Fruit fly (Drosophila melanogaster) whole organism, embryonic: ENCODE data around the gene alphaSnap.

Experiments
- Adf1 ChIP-seq: fragments of 200-800 bp; sonication (Bioruptor generic); IDR thresholded peaks from 2 replicates; pipeline ENCODE4 v1.3.6; 2022; ENCODE audit warnings: missing biosample characterization, missing genetic modification characterization
- Aef1 ChIP-seq: fragments of 200-800 bp; sonication (Bioruptor generic); IDR thresholded peaks from 3 replicates; pipeline ENCODE4 v1.3.6; 2022; ENCODE audit warnings: missing biosample characterization, missing genetic modification characterization
- Atf-2 ChIP-seq: fragments of 200-800 bp; sonication (Bioruptor generic); optimal IDR thresholded peaks from 2 replicates; lab custom pipeline; 2016; ENCODE audit warnings: missing biosample characterization, missing genetic modification characterization
- Bdp1 ChIP-seq: fragments of 200-800 bp; sonication (Bioruptor generic); optimal IDR thresholded peaks from 3 replicates; lab custom pipeline; 2016; ENCODE audit warnings: missing biosample characterization, missing genetic modification characterization
- CG12155 ChIP-seq: fragments of 200-800 bp; sonication (Bioruptor generic); optimal IDR thresholded peaks from 3 replicates; lab custom pipeline; 2016; ENCODE audit warnings: missing biosample characterization, missing genetic modification characterization
- CG13123 ChIP-seq: fragments of 200-800 bp; sonication (Bioruptor generic); optimal IDR thresholded peaks from 2 replicates; lab custom pipeline; 2016; ENCODE audit warnings: missing biosample characterization, missing genetic modification characterization
- CG15269 ChIP-seq: fragments of 200-800 bp; sonication (Bioruptor generic); optimal IDR thresholded peaks from 2 replicates; lab custom pipeline; 2018; ENCODE audit warnings: missing biosample characterization, mild to moderate bottlenecking, missing genetic modification characterization, moderate library complexity
- CG1529 ChIP-seq: fragments of 200-800 bp; sonication (Bioruptor generic); optimal IDR thresholded peaks from 3 replicates; lab custom pipeline; 2018; ENCODE audit warnings: missing biosample characterization, missing genetic modification characterization
- CG17385 ChIP-seq: fragments of 200-800 bp; sonication (Bioruptor generic); optimal IDR thresholded peaks from 3 replicates; lab custom pipeline; 2018; ENCODE audit warnings: missing biosample characterization, mild to moderate bottlenecking, missing genetic modification characterization
- CG17829 ChIP-seq: fragments of 200-800 bp; optimal IDR thresholded peaks from 2 replicates; lab custom pipeline; 2019; ENCODE audit warnings: missing biosample characterization, mild to moderate bottlenecking, missing genetic modification characterization, moderate library complexity
- CG2678 ChIP-seq: fragments of 200-800 bp; sonication (Bioruptor generic); optimal IDR thresholded peaks from 3 replicates; lab custom pipeline; 2019; ENCODE audit warnings: missing biosample characterization, mild to moderate bottlenecking, missing genetic modification characterization, moderate library complexity
- CG31224 ChIP-seq: fragments of 200-800 bp; sonication (Bioruptor generic); IDR thresholded peaks from 2 replicates; pipeline ENCODE4 v1.3.6; 2022; ENCODE audit warnings: missing biosample characterization, missing genetic modification characterization
- CG42726 ChIP-seq: fragments of 200-800 bp; sonication (Bioruptor generic); IDR thresholded peaks from 2 replicates; pipeline ENCODE4 v1.3.6; 2022; ENCODE audit warnings: missing biosample characterization, missing genetic modification characterization; ENCODE audit not compliant: partially characterized antibody
- CG4730 ChIP-seq: fragments of 200-800 bp; sonication (Bioruptor generic); IDR thresholded peaks from 2 replicates; pipeline ENCODE4 v1.3.6; 2022; ENCODE audit warnings: missing biosample characterization, missing genetic modification characterization
- CG4820 ChIP-seq: fragments of 200-800 bp; sonication (Bioruptor generic); optimal IDR thresholded peaks from 3 replicates; lab custom pipeline; 2016; ENCODE audit warnings: missing biosample characterization, missing genetic modification characterization
- CG4854 ChIP-seq: fragments of 200-800 bp; sonication (Bioruptor generic); optimal IDR thresholded peaks from 2 replicates; lab custom pipeline; 2016; ENCODE audit warnings: missing biosample characterization, missing genetic modification characterization, inconsistent platforms
- CG6683 ChIP-seq: fragments of 200-800 bp; sonication (Bioruptor generic); optimal IDR thresholded peaks from 2 replicates; lab custom pipeline; 2017; ENCODE audit warnings: missing biosample characterization, mild to moderate bottlenecking, missing genetic modification characterization, missing genetic modification reagents
- CG6689 ChIP-seq: fragments of 200-800 bp; sonication (Bioruptor generic); IDR thresholded peaks from 2 replicates; pipeline ENCODE4 v1.3.6; 2022; ENCODE audit warnings: missing biosample characterization, missing genetic modification characterization
- CG6854 ChIP-seq: fragments of 200-800 bp; sonication (Bioruptor generic); optimal IDR thresholded peaks from 3 replicates; lab custom pipeline; 2017; ENCODE audit warnings: missing biosample characterization, mild to moderate bottlenecking, missing genetic modification characterization
- CG8359 ChIP-seq: fragments of 200-800 bp; sonication (Bioruptor generic); optimal IDR thresholded peaks from 2 replicates; lab custom pipeline; 2017; ENCODE audit warnings: missing biosample characterization, mild to moderate bottlenecking, missing genetic modification characterization, borderline replicate concordance
- Chrac-16 ChIP-seq: fragments of 200-800 bp; sonication (Bioruptor generic); optimal IDR thresholded peaks from 3 replicates; lab custom pipeline; 2016; ENCODE audit warnings: missing biosample characterization, missing genetic modification characterization
- CkIIα-i1 ChIP-seq: fragments of 200-800 bp; sonication (Bioruptor generic); IDR thresholded peaks from 2 replicates; pipeline ENCODE4 v1.3.6; 2022; ENCODE audit warnings: missing biosample characterization, missing genetic modification characterization
- Drgx ChIP-seq: fragments of 200-800 bp; sonication (Bioruptor generic); IDR thresholded peaks from 2 replicates; pipeline ENCODE4 v1.3.6; 2022; ENCODE audit warnings: missing biosample characterization, missing genetic modification characterization
- Eip74EF ChIP-seq, 2 experiments: fragments of 200-800 bp in 1 of 2; fragments of >200 bp in 1 of 2; sonication (Bioruptor generic) in 1 of 2; optimal IDR thresholded peaks; 2 replicates each; lab custom pipeline; 2017 to 2019; ENCODE audit warnings: missing biosample characterization in 2 of 2, missing genetic modification characterization in 2 of 2, mild to moderate bottlenecking in 1 of 2, moderate library complexity in 1 of 2
- Ets97D ChIP-seq: fragments of 200-800 bp; sonication (Bioruptor generic); optimal IDR thresholded peaks from 3 replicates; lab custom pipeline; 2016; ENCODE audit warnings: missing biosample characterization, missing genetic modification characterization
- H2.0 ChIP-seq: fragments of 200-800 bp; sonication (Bioruptor generic); IDR thresholded peaks from 2 replicates; pipeline ENCODE4 v1.3.6; 2022; ENCODE audit warnings: missing biosample characterization, missing genetic modification characterization
- Hr39 ChIP-seq: fragments of >200 bp; optimal IDR thresholded peaks from 2 replicates; lab custom pipeline; 2017
- Hr78 ChIP-seq, 2 experiments: fragments of 200-800 bp in 1 of 2; fragments of >200 bp in 1 of 2; sonication (Bioruptor generic) in 1 of 2; optimal IDR thresholded peaks; 2 replicates each; lab custom pipeline; 2017 to 2019; ENCODE audit warnings: missing biosample characterization in 2 of 2, missing genetic modification characterization in 2 of 2, mild to moderate bottlenecking in 1 of 2, moderate library complexity in 1 of 2
- Lhr ChIP-seq: fragments of 200-800 bp; sonication (Bioruptor generic); optimal IDR thresholded peaks from 3 replicates; lab custom pipeline; 2017; ENCODE audit warnings: mild to moderate bottlenecking, missing biosample characterization, missing genetic modification reagents, missing genetic modification characterization
- Max ChIP-seq: fragments of 200-800 bp; sonication (Bioruptor generic); optimal IDR thresholded peaks from 2 replicates; lab custom pipeline; 2016; ENCODE audit warnings: missing biosample characterization, mild to moderate bottlenecking, missing genetic modification characterization
- Meics ChIP-seq: fragments of 200-800 bp; sonication (Bioruptor generic); optimal IDR thresholded peaks from 2 replicates; lab custom pipeline; 2017; ENCODE audit warnings: missing biosample characterization, mild to moderate bottlenecking, missing genetic modification characterization
- Myb ChIP-seq: fragments of 200-800 bp; sonication (Bioruptor generic); optimal IDR thresholded peaks from 2 replicates; lab custom pipeline; 2016; ENCODE audit warnings: missing biosample characterization, missing genetic modification characterization
- Optix ChIP-seq: fragments of 200-800 bp; sonication (Bioruptor generic); IDR thresholded peaks from 3 replicates; pipeline ENCODE4 v1.3.6; 2022; ENCODE audit warnings: missing biosample characterization, missing genetic modification characterization
- Side ChIP-seq: fragments of 200-800 bp; sonication (Bioruptor generic); optimal IDR thresholded peaks from 2 replicates; lab custom pipeline; 2016; ENCODE audit warnings: missing biosample characterization, missing genetic modification characterization
- Usf ChIP-seq: fragments of 200-800 bp; sonication (Bioruptor generic); optimal IDR thresholded peaks from 2 replicates; lab custom pipeline; 2017; ENCODE audit warnings: missing genotype, missing biosample characterization, missing genetic modification characterization
- Xbp1 ChIP-seq: fragments of 200-800 bp; sonication (Bioruptor generic); optimal IDR thresholded peaks from 3 replicates; lab custom pipeline; 2016; ENCODE audit warnings: missing biosample characterization, mild to moderate bottlenecking, missing genetic modification characterization
- ase ChIP-seq: fragments of 200-800 bp; sonication (Bioruptor generic); IDR thresholded peaks from 3 replicates; pipeline ENCODE4 v1.3.6; 2022; ENCODE audit warnings: missing biosample characterization, missing genetic modification characterization
- cg ChIP-seq: fragments of 200-800 bp; sonication (Bioruptor generic); optimal IDR thresholded peaks from 3 replicates; lab custom pipeline; 2019; ENCODE audit warnings: missing biosample characterization, mild to moderate bottlenecking, missing genetic modification characterization, moderate library complexity
- dmrt99B ChIP-seq: fragments of 200-800 bp; sonication (Bioruptor generic); optimal IDR thresholded peaks from 2 replicates; lab custom pipeline; 2018; ENCODE audit warnings: missing biosample characterization, mild to moderate bottlenecking, missing genetic modification characterization, moderate library complexity
- fd96Cb ChIP-seq: fragments of 200-800 bp; sonication (Bioruptor generic); optimal IDR thresholded peaks from 2 replicates; lab custom pipeline; 2018; ENCODE audit warnings: missing biosample characterization, mild to moderate bottlenecking, missing genetic modification characterization, moderate library complexity
- grn ChIP-seq: fragments of 200-800 bp; sonication (Bioruptor generic); optimal IDR thresholded peaks from 3 replicates; lab custom pipeline; 2017; ENCODE audit warnings: missing biosample characterization, missing genetic modification characterization
- gt ChIP-seq: fragments of 200-800 bp; sonication (Bioruptor generic); IDR thresholded peaks from 2 replicates; pipeline ENCODE4 v1.3.6; 2022; ENCODE audit warnings: missing biosample characterization, missing genetic modification characterization
- lmd ChIP-seq: fragments of 200-800 bp; sonication (Bioruptor generic); IDR thresholded peaks from 2 replicates; pipeline ENCODE4 v1.3.6; 2022; ENCODE audit warnings: missing biosample characterization, missing genetic modification characterization
- nau ChIP-seq: fragments of 200-800 bp; sonication (Bioruptor generic); optimal IDR thresholded peaks from 3 replicates; lab custom pipeline; 2017; ENCODE audit warnings: missing biosample characterization, mild to moderate bottlenecking, missing genetic modification characterization, missing genetic modification reagents
- rib ChIP-seq: fragments of 200-800 bp; sonication (Bioruptor generic); IDR thresholded peaks from 2 replicates; pipeline ENCODE4 v1.3.6; 2022; ENCODE audit warnings: missing biosample characterization, missing genetic modification characterization
- shn ChIP-seq: fragments of 200-800 bp; sonication (Bioruptor generic); optimal IDR thresholded peaks from 3 replicates; lab custom pipeline; 2016; ENCODE audit warnings: missing biosample characterization, missing genetic modification characterization
- tup ChIP-seq: fragments of 200-800 bp; sonication (Bioruptor generic); optimal IDR thresholded peaks from 2 replicates; lab custom pipeline; 2016; ENCODE audit warnings: missing biosample characterization, mild to moderate bottlenecking, missing genetic modification characterization, moderate library complexity
- twi ChIP-seq: fragments of 200-800 bp; optimal IDR thresholded peaks from 2 replicates; lab custom pipeline; 2019; ENCODE audit warnings: missing biosample characterization, mild to moderate bottlenecking, missing genetic modification characterization, moderate library complexity
- unc-4 ChIP-seq: fragments of 200-800 bp; sonication (Bioruptor generic); IDR thresholded peaks from 2 replicates; pipeline ENCODE4 v1.3.6; 2022; ENCODE audit warnings: missing biosample characterization, missing genetic modification characterization; ENCODE audit not compliant: partially characterized antibody
- vfl ChIP-seq: fragments of 200-800 bp; sonication (Bioruptor generic); optimal IDR thresholded peaks from 2 replicates; lab custom pipeline; 2016; ENCODE audit warnings: missing biosample characterization, missing genetic modification characterization
- wdn ChIP-seq: fragments of 200-800 bp; sonication (Bioruptor generic); IDR thresholded peaks from 2 replicates; pipeline ENCODE4 v1.3.6; 2022; ENCODE audit warnings: missing biosample characterization, missing genetic modification characterization

alphaSnap gene

dm6 chr3L:20313469-20313868 lies at the start of gene alphaSnap (continued):
- TF ChIP-seq twi (tag; lab: Kevin White, UChicago) (peak; percentile 19), cg (GFP tag; lab: Kevin White, UChicago) (peak; percentile 4), nau (GFP tag; lab: Kevin White, UChicago) (no peak), Lhr (GFP tag; lab: Kevin White, UChicago) (peak; percentile 80), CG17385 (GFP tag; lab: Kevin White, UChicago) (peak; percentile 38), Meics (no peak), tup (GFP tag; lab: Kevin White, UChicago) (no peak), CG1529 (GFP tag; lab: Kevin White, UChicago) (no peak), CkIIα-i1 (GFP tag; lab: Robert Waterston, UW) (no peak), CG4730 (GFP tag; lab: Robert Waterston, UW) (no peak), wdn (GFP tag; lab: Robert Waterston, UW) (no peak), CG17829 (tag; lab: Kevin White, UChicago) (peak; percentile 54), Xbp1 (GFP tag; lab: Kevin White, UChicago) (peak; percentile 54), fd96Cb (tag; lab: Kevin White, UChicago) (no peak), Side (GFP tag; lab: Kevin White, UChicago) (no peak), Optix (GFP tag; lab: Robert Waterston, UW) (0 out of 3 replicates have a peak, but pooled peaks have one; percentile 6), CG8359 (no peak), CG4854 (GFP tag; lab: Kevin White, UChicago) (no peak), dmrt99B (tag; lab: Kevin White, UChicago) (no peak), shn (GFP tag; lab: Kevin White, UChicago) (peak; percentile 17), CG6683 (GFP tag; lab: Kevin White, UChicago) (no peak), ase (GFP tag; lab: Robert Waterston, UW) (no peak), Drgx (GFP tag; lab: Robert Waterston, UW) (no peak), CG12155 (peak; percentile 39), Atf-2 (GFP tag; lab: Kevin White, UChicago) (no peak), lmd (GFP tag; lab: Robert Waterston, UW) (no peak), Adf1 (GFP tag; lab: Robert Waterston, UW) (0 out of 2 replicates have a peak, but pooled peaks have one; percentile 6), Aef1 (GFP tag; lab: Robert Waterston, UW) (no peak), Ets97D (peak; percentile 56), CG15269 (tag; lab: Kevin White, UChicago) (no peak), rib (no peak; the same call in 1 of the 2 replicates), Hr78 (GFP tag; optimal IDR thresholded peaks at IDR 0.05; lab: Kevin White, UChicago) (no peak), gt (GFP tag; lab: Robert Waterston, UW) (no peak), CG13123 (no peak), CG4820 (GFP tag; lab: Kevin White, UChicago) (no peak), CG31224 (GFP tag; lab: Robert Waterston, UW) (no peak), CG2678 (tag; lab: Kevin White, UChicago) (no peak), vfl (GFP tag; lab: Kevin White, UChicago) (no peak), unc-4 (GFP tag; lab: Robert Waterston, UW) (0 out of 2 replicates have a peak, but pooled peaks have one; percentile 40), H2.0 (GFP tag; lab: Robert Waterston, UW) (no peak), Chrac-16 (GFP tag; lab: Kevin White, UChicago) (no peak), Bdp1 (GFP tag; lab: Kevin White, UChicago) (peak; percentile 6), CG6689 (GFP tag; lab: Robert Waterston, UW) (no peak), Myb (GFP tag; lab: Kevin White, UChicago) (peak; percentile 98), Eip74EF (GFP tag; optimal IDR thresholded peaks at IDR 0.05; lab: Kevin White, UChicago) (no peak), CG6854 (GFP tag; lab: Kevin White, UChicago) (no peak), grn (no peak), Max (no peak), Usf (no peak), Hr39 (lab: Kevin White, UChicago) (no peak), CG42726 (GFP tag; lab: Robert Waterston, UW) (peak; percentile 36; the same call in 1 of the 2 replicates)
